ENCODE assay signal across 5 fruit fly cellular contexts in the genomic region with DNA sequence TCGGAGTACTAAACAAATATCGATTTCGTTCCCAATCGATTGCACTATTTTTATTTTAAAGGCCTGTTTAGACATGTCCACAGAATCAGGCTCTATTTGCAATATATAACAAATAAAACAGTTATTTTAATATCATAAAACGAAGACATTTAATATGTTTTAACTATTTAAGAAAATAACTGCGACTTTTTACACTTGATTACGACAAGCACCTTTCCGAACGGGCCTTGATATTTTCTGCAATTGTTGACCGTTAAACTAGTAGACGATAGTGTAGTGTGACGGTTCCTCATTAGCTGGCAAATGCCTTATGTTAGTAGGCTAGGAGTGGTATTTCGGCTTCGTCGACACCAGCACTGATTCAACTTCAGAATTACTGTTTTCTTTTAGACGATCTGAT.
A peak's percentile ranks its signal among the peaks of the same experiment; 100 is the strongest.
TF ChIP-seq lines count a peak whose summit lies in the region.

A gene (minus strand): TSS at position 26 of the 400 bp plus-strand sequence.
A gene (plus strand): TSS at position 332 of the 400 bp plus-strand sequence.

TF ChIP-seq in whole organism, adult, 20 proteins besides CTCF, POLR2A, EP300 and RAD21 (continued from another document):
- TF ChIP-seq CG5204 (GFP tag; optimal IDR thresholded peaks at IDR 0.05; lab: Kevin White, UChicago) (no peak), CG7045 (GFP tag; optimal IDR thresholded peaks at IDR 0.05; lab: Kevin White, UChicago) (peak; percentile 36), kay (GFP tag; lab: Kevin White, UChicago; ENCODE audit: borderline replicate concordance) (no peak)

TF ChIP-seq in whole organism, embryonic, 481 proteins besides CTCF, POLR2A, EP300 and RAD21 (continued from another document and continues in another):
- TF ChIP-seq ham (GFP tag; IDR thresholded peaks at IDR 0.05; lab: Robert Waterston, UW), result no peak
- no peak for TF ChIP-seq toy (GFP tag; IDR thresholded peaks at IDR 0.05; lab: Robert Waterston, UW)
- TF ChIP-seq CG17612 (GFP tag; IDR thresholded peaks at IDR 0.05; lab: Robert Waterston, UW), result no peak
- no peak for TF ChIP-seq Nf-YA (GFP tag; IDR thresholded peaks at IDR 0.05; lab: Robert Waterston, UW)
- TF ChIP-seq TFAM (GFP tag; optimal IDR thresholded peaks at IDR 0.05; lab: Kevin White, UChicago), result no peak
- no peak for TF ChIP-seq sqz (GFP tag; optimal IDR thresholded peaks at IDR 0.05; lab: Kevin White, UChicago)
- TF ChIP-seq crol (GFP tag; IDR thresholded peaks at IDR 0.05; lab: Robert Waterston, UW), result no peak
- no peak for TF ChIP-seq wek (GFP tag; optimal IDR thresholded peaks at IDR 0.05; lab: Kevin White, UChicago)
- no peak for TF ChIP-seq Taf1 (GFP tag; IDR thresholded peaks at IDR 0.05; lab: Robert Waterston, UW)
- TF ChIP-seq ash1 (GFP tag; optimal IDR thresholded peaks at IDR 0.05; lab: Kevin White, UChicago), result no peak
- no peak for TF ChIP-seq Drgx (GFP tag; IDR thresholded peaks at IDR 0.05; lab: Robert Waterston, UW)
- TF ChIP-seq CG6689 (GFP tag; IDR thresholded peaks at IDR 0.05; lab: Robert Waterston, UW), result peak; percentile 69
- TF ChIP-seq Oaz (GFP tag; IDR thresholded peaks at IDR 0.05; lab: Robert Waterston, UW), result peak; percentile 49; the same call in 1 of the 2 replicates
- TF ChIP-seq cas (GFP tag; IDR thresholded peaks at IDR 0.05; lab: Robert Waterston, UW), result peak; percentile 48; the same call in 1 of the 2 replicates
- no peak for TF ChIP-seq Lpt (GFP tag; optimal IDR thresholded peaks at IDR 0.05; lab: Kevin White, UChicago)
- TF ChIP-seq Lhr (GFP tag; optimal IDR thresholded peaks at IDR 0.05; lab: Kevin White, UChicago), result peak; percentile 76
- 0 out of 2 replicates have a peak, but pooled peaks have one; percentile 18 for TF ChIP-seq CG32767 (GFP tag; IDR thresholded peaks at IDR 0.05; lab: Robert Waterston, UW)
- TF ChIP-seq odd (GFP tag; optimal IDR thresholded peaks at IDR 0.05; lab: Kevin White, UChicago), result no peak
- TF ChIP-seq gfzf (GFP tag; optimal IDR thresholded peaks at IDR 0.05; lab: Kevin White, UChicago), result peak; percentile 92
- TF ChIP-seq kah (GFP tag; optimal IDR thresholded peaks at IDR 0.05; lab: Kevin White, UChicago), result no peak
- TF ChIP-seq CG3847 (GFP tag; IDR thresholded peaks at IDR 0.05; lab: Robert Waterston, UW), result peak; percentile 78
- peak; percentile 57 for TF ChIP-seq CG7271 (tag; optimal IDR thresholded peaks at IDR 0.05; lab: Kevin White, UChicago)
- no peak for TF ChIP-seq sim (GFP tag; IDR thresholded peaks at IDR 0.05; lab: Robert Waterston, UW)
- no peak for TF ChIP-seq ac (GFP tag; optimal IDR thresholded peaks at IDR 0.05; lab: Kevin White, UChicago)
- TF ChIP-seq CG7357 (GFP tag; IDR thresholded peaks at IDR 0.05; lab: Robert Waterston, UW), result peak; percentile 74
- TF ChIP-seq Tbp (GFP tag; optimal IDR thresholded peaks at IDR 0.05; lab: Kevin White, UChicago), result no peak
- TF ChIP-seq C15 (GFP tag; IDR thresholded peaks at IDR 0.05; lab: Robert Waterston, UW), result no peak
- TF ChIP-seq sr (GFP tag; IDR thresholded peaks at IDR 0.05; lab: Robert Waterston, UW), result no peak
- no peak for TF ChIP-seq Lim3 (GFP tag; IDR thresholded peaks at IDR 0.05; lab: Robert Waterston, UW)
- peak; percentile 63 for TF ChIP-seq CG14014 (GFP tag; IDR thresholded peaks at IDR 0.05; lab: Robert Waterston, UW)
- TF ChIP-seq ci (GFP tag; IDR thresholded peaks at IDR 0.05; lab: Robert Waterston, UW), result 0 out of 3 replicates have a peak, but pooled peaks have one; percentile 27

TF ChIP-seq in whole organism, prepupa, 60 proteins besides CTCF, POLR2A, EP300 and RAD21 (continued from another document):
- peak; percentile 74 for TF ChIP-seq eg (GFP tag; IDR thresholded peaks at IDR 0.05; lab: Robert Waterston, UW)
- no peak for TF ChIP-seq fd85E (GFP tag; optimal IDR thresholded peaks at IDR 0.05; lab: Kevin White, UChicago)
- TF ChIP-seq fkh (GFP tag; optimal IDR thresholded peaks at IDR 0.05; lab: Kevin White, UChicago), result peak; percentile 53
- TF ChIP-seq Eip75B (GFP tag; optimal IDR thresholded peaks at IDR 0.05; lab: Kevin White, UChicago), result peak; percentile 61
- TF ChIP-seq CG9139 (GFP tag; optimal IDR thresholded peaks at IDR 0.05; lab: Kevin White, UChicago), result no peak
- peak; percentile 65 for TF ChIP-seq CG31627 (GFP tag; optimal IDR thresholded peaks at IDR 0.05; lab: Kevin White, UChicago)
- TF ChIP-seq esn (GFP tag; optimal IDR thresholded peaks at IDR 0.05; lab: Kevin White, UChicago), result peak; percentile 65
- TF ChIP-seq CG8119 (GFP tag; IDR thresholded peaks at IDR 0.05; lab: Robert Waterston, UW), result peak; percentile 30; the same call in 1 of the 3 replicates
- no peak for TF ChIP-seq CG8319 (GFP tag; optimal IDR thresholded peaks at IDR 0.05; lab: Kevin White, UChicago)
- TF ChIP-seq CG11902 (GFP tag; optimal IDR thresholded peaks at IDR 0.05; lab: Kevin White, UChicago), result peak; percentile 27
- peak; percentile 33 for TF ChIP-seq cyc (GFP tag; optimal IDR thresholded peaks at IDR 0.05; lab: Kevin White, UChicago)
- TF ChIP-seq Sox15 (GFP tag; optimal IDR thresholded peaks at IDR 0.05; lab: Kevin White, UChicago), result peak; percentile 40
- no peak for TF ChIP-seq OdsH (GFP tag; optimal IDR thresholded peaks at IDR 0.05; lab: Kevin White, UChicago)
- TF ChIP-seq vri (GFP tag; optimal IDR thresholded peaks at IDR 0.05; lab: Kevin White, UChicago), result peak; percentile 42
- TF ChIP-seq pdm3 (GFP tag; optimal IDR thresholded peaks at IDR 0.05; lab: Kevin White, UChicago), result peak; percentile 63
- peak; percentile 67 for TF ChIP-seq lz (GFP tag; optimal IDR thresholded peaks at IDR 0.05; lab: Kevin White, UChicago)
- TF ChIP-seq CG11762 (GFP tag; optimal IDR thresholded peaks at IDR 0.05; lab: Kevin White, UChicago; ENCODE audit: insufficient read depth), result peak; percentile 2
- peak; percentile 48 for TF ChIP-seq Ets96B (tag; optimal IDR thresholded peaks at IDR 0.05; lab: Kevin White, UChicago)
- TF ChIP-seq Sox102F (GFP tag; optimal IDR thresholded peaks at IDR 0.05; lab: Kevin White, UChicago), result no peak
- peak; percentile 62 for TF ChIP-seq Sox14 (GFP tag; optimal IDR thresholded peaks at IDR 0.05; lab: Kevin White, UChicago)
- peak; percentile 67 for TF ChIP-seq Eip93F (GFP tag; optimal IDR thresholded peaks at IDR 0.05; lab: Kevin White, UChicago)
- peak; percentile 70 for TF ChIP-seq Hr4 (GFP tag; optimal IDR thresholded peaks at IDR 0.05; lab: Kevin White, UChicago)
- TF ChIP-seq Gug (GFP tag; IDR thresholded peaks at IDR 0.05; lab: Robert Waterston, UW), result peak; percentile 46
- peak; percentile 63 for TF ChIP-seq Hr39 (GFP tag; optimal IDR thresholded peaks at IDR 0.05; lab: Kevin White, UChicago)
- no peak for TF ChIP-seq CG16779 (tag; optimal IDR thresholded peaks at IDR 0.05; lab: Kevin White, UChicago)
- no peak for TF ChIP-seq net (GFP tag; optimal IDR thresholded peaks at IDR 0.05; lab: Kevin White, UChicago)

TF ChIP-seq in whole organism, pupa, 21 proteins besides CTCF, POLR2A, EP300 and RAD21 (continued from another document):
- TF ChIP-seq EcR (GFP tag; optimal IDR thresholded peaks at IDR 0.05; lab: Kevin White, UChicago), result no peak

TF ChIP-seq in whole organism, wandering third instar larva, 38 proteins besides CTCF, POLR2A, EP300 and RAD21 (continued from another document):
- peak; percentile 24 for TF ChIP-seq OdsH (GFP tag; optimal IDR thresholded peaks at IDR 0.05; lab: Kevin White, UChicago)
- TF ChIP-seq psq (GFP tag; optimal IDR thresholded peaks at IDR 0.05; lab: Kevin White, UChicago), result peak; percentile 40
- TF ChIP-seq sage (GFP tag; optimal IDR thresholded peaks at IDR 0.05; lab: Kevin White, UChicago), result no peak
- peak; percentile 34 for TF ChIP-seq Sp1 (GFP tag; optimal IDR thresholded peaks at IDR 0.05; lab: Kevin White, UChicago)
- TF ChIP-seq br (GFP tag; optimal IDR thresholded peaks at IDR 0.05; lab: Kevin White, UChicago), result peak; percentile 67
- TF ChIP-seq Mio (GFP tag; optimal IDR thresholded peaks at IDR 0.05; lab: Kevin White, UChicago), result no peak
- TF ChIP-seq tai (GFP tag; optimal IDR thresholded peaks at IDR 0.05; lab: Kevin White, UChicago), result no peak
- peak; percentile 68 for TF ChIP-seq HLH106 (tag; optimal IDR thresholded peaks at IDR 0.05; lab: Kevin White, UChicago)
- no peak for TF ChIP-seq Vsx2 (GFP tag; optimal IDR thresholded peaks at IDR 0.05; lab: Kevin White, UChicago; ENCODE audit: partially characterized antibody)
- TF ChIP-seq rgr (GFP tag; optimal IDR thresholded peaks at IDR 0.05; lab: Kevin White, UChicago), result peak; percentile 59
- TF ChIP-seq dsf (GFP tag; optimal IDR thresholded peaks at IDR 0.05; lab: Kevin White, UChicago; ENCODE audit: borderline replicate concordance), result peak; percentile 33
- TF ChIP-seq pan (optimal IDR thresholded peaks at IDR 0.05; lab: Kevin White, UChicago), result no peak
- peak; percentile 66 for TF ChIP-seq sv (GFP tag; optimal IDR thresholded peaks at IDR 0.05; lab: Kevin White, UChicago)
TF ChIP-seq in whole organism, wandering third instar larva: peak in this region for 18.
